Worm (Caenorhabditis elegans): ENCODE measurements around the gene mdt-4.
"Not testable (repeated sequence)": the region's sequence is repeated elsewhere in the genome, so short reads cannot be mapped to it uniquely, and the experiment has no call there.

The mdt-4 gene

ce11 chrII:4904277-4904676, 39.5 kb downstream of the mdt-4 start (continued):
- TF ChIP-seq lin-54 (GFP tag; optimal IDR thresholded peaks at IDR 0.05) (peak; percentile 68), attf-5 (GFP tag; optimal IDR thresholded peaks at IDR 0.05) (peak; percentile 40), Y95B8A.8 (GFP tag; IDR thresholded peaks at IDR 0.05) (0 out of 2 replicates have a peak, but pooled peaks have one; percentile 60), hmg-1.2 (GFP tag; IDR thresholded peaks at IDR 0.05) (peak; percentile 94), ceh-27 (GFP tag; optimal IDR thresholded peaks at IDR 0.05) (peak; percentile 32), tlf-1 (GFP tag; optimal IDR thresholded peaks at IDR 0.05) (peak; percentile 46), madf-3 (GFP tag; IDR thresholded peaks at IDR 0.05) (peak; percentile 29; the same call in 1 of the 2 replicates), B0035.1 (tag; optimal IDR thresholded peaks at IDR 0.05) (no peak), nfya-2 (GFP tag; IDR thresholded peaks at IDR 0.05) (no peak), K12H6.12 (tag; optimal IDR thresholded peaks at IDR 0.05) (peak; percentile 7), xnd-1 (tag; optimal IDR thresholded peaks at IDR 0.05) (peak; percentile 26), madf-10 (tag; optimal IDR thresholded peaks at IDR 0.05) (peak; percentile 40), repo-1 (tag; optimal IDR thresholded peaks at IDR 0.05) (no peak), Y53G8AR.9 (GFP tag; conservative IDR thresholded peaks at IDR 0.05) (no peak), rcor-1 (GFP tag; IDR thresholded peaks at IDR 0.05) (peak; percentile 61), pha-4 (tag; optimal IDR thresholded peaks at IDR 0.05) (peak; percentile 37), let-526 (GFP tag; IDR thresholded peaks at IDR 0.05) (peak; percentile 32; the same call in 1 of the 2 replicates), athp-1 (tag; optimal IDR thresholded peaks at IDR 0.05) (no peak), snpc-1.3 (tag; optimal IDR thresholded peaks at IDR 0.05; ENCODE audit: insufficient read depth) (peak; percentile 58)

ce11 chrII:4903696-4904095, 40.1 kb downstream of the mdt-4 start, which contains the start of gene sgt-1:
Gene sgt-1 (minus strand): TSS chrII:4903796.
- TF ChIP-seq F37B4.10 (GFP tag; IDR thresholded peaks at IDR 0.05); gei-17 (GFP tag; optimal IDR thresholded peaks at IDR 0.05); rcor-1 (GFP tag; IDR thresholded peaks at IDR 0.05): not testable (repeated sequence)

- no peak for TF ChIP-seq ceh-100 (GFP tag; IDR thresholded peaks at IDR 0.05)
- TF ChIP-seq tbp1 (GFP tag; optimal IDR thresholded peaks at IDR 0.05), result peak; percentile 43
- TF ChIP-seq madf-6 (GFP tag; IDR thresholded peaks at IDR 0.05), result peak; percentile 51
- no peak for TF ChIP-seq ceh-27 (GFP tag; optimal IDR thresholded peaks at IDR 0.05)
- TF ChIP-seq madf-10 (tag; optimal IDR thresholded peaks at IDR 0.05), result peak; percentile 21
- TF ChIP-seq sptf-2 (GFP tag; optimal IDR thresholded peaks at IDR 0.05), result no peak
- TF ChIP-seq mxl-1 (tag; optimal IDR thresholded peaks at IDR 0.05), result peak; percentile 27
- TF ChIP-seq madf-3 (GFP tag; IDR thresholded peaks at IDR 0.05), result 0 out of 2 replicates have a peak, but pooled peaks have one; percentile 1
- 0 out of 2 replicates have a peak, but pooled peaks have one; percentile 15 for TF ChIP-seq F39B2.1 (GFP tag; IDR thresholded peaks at IDR 0.05)
- no peak for TF ChIP-seq lag-1 (GFP tag; IDR thresholded peaks at IDR 0.05)
- TF ChIP-seq repo-1 (tag; optimal IDR thresholded peaks at IDR 0.05), result peak; percentile 56
- peak; percentile 52; the same call in 1 of the 2 replicates for TF ChIP-seq mcd-1 (GFP tag; IDR thresholded peaks at IDR 0.05)
- TF ChIP-seq lin-40 (tag; optimal IDR thresholded peaks at IDR 0.05), result peak; percentile 8
- TF ChIP-seq nhr-90 (tag; optimal IDR thresholded peaks at IDR 0.05), result peak; percentile 10
- no peak for TF ChIP-seq unc-130 (GFP tag; optimal IDR thresholded peaks at IDR 0.05)
- peak; percentile 6; the same call in 1 of the 2 replicates for TF ChIP-seq F33H1.4 (GFP tag; IDR thresholded peaks at IDR 0.05)
- TF ChIP-seq cebp-1 (GFP tag; IDR thresholded peaks at IDR 0.05), result no peak
- peak; percentile 57 for TF ChIP-seq cebp-1 (tag; optimal IDR thresholded peaks at IDR 0.05)
- peak; percentile 64 for TF ChIP-seq ama-1 (optimal IDR thresholded peaks at IDR 0.05)
- TF ChIP-seq ama-1 (GFP tag; optimal IDR thresholded peaks at IDR 0.05), result no peak
- TF ChIP-seq nfya-1 (tag; optimal IDR thresholded peaks at IDR 0.05; ENCODE audit: borderline replicate concordance, insufficient read depth), result no peak
- no peak for TF ChIP-seq B0261.1 (tag; optimal IDR thresholded peaks at IDR 0.05)
- peak; percentile 37 for TF ChIP-seq ztf-26 (tag; optimal IDR thresholded peaks at IDR 0.05)
- peak; percentile 55 for TF ChIP-seq F23B12.7 (tag; optimal IDR thresholded peaks at IDR 0.05; ENCODE audit: insufficient read depth)
- peak; percentile 46 for TF ChIP-seq atf-7 (tag; optimal IDR thresholded peaks at IDR 0.05)
- no peak for TF ChIP-seq ceh-91 (GFP tag; IDR thresholded peaks at IDR 0.05)
- peak in 1 of 3 experiments; percentile 58 for TF ChIP-seq lin-35 (GFP tag; optimal IDR thresholded peaks at IDR 0.05)
- TF ChIP-seq ZK185.1 (tag; optimal IDR thresholded peaks at IDR 0.05; ENCODE audit: poor library complexity, severe bottlenecking), result peak; percentile 37
- TF ChIP-seq ekl-4 (GFP tag; IDR thresholded peaks at IDR 0.05), result peak; percentile 50
Measured at ce11 chrII:4902035-4902434, 41.7 kb downstream of the mdt-4 start, which contains the start of gene R05F9.9. Gene R05F9.9 (minus strand): TSS chrII:4902100.
